Worm (Caenorhabditis elegans) whole organism, L4 larva: ENCODE results near the gene T22E5.6.
A peak's percentile ranks its signal among the peaks of the same experiment; 100 is the strongest.

ENCODE experiments used
- D1046.2 ChIP-seq: fragments of 200-800 bp; sonication (Bioruptor generic); IDR thresholded peaks from 2 replicates; pipeline ENCODE4 v1.3.6; 2022; ENCODE audit warnings: missing genetic modification characterization, missing compliant biosample characterization
- F37D6.2 ChIP-seq: sonication (generic microtip); optimal IDR thresholded peaks from 2 replicates; lab custom pipeline; 2016; ENCODE audit warnings: mild to moderate bottlenecking, missing genetic modification characterization, missing compliant biosample characterization
- T20F7.1 ChIP-seq: fragments of 200-800 bp; sonication (Bioruptor generic); optimal IDR thresholded peaks from 2 replicates; lab custom pipeline; 2018; ENCODE audit warnings: mild to moderate bottlenecking, missing genetic modification characterization, missing compliant biosample characterization
- Y105C5A.15 ChIP-seq: fragments of 200-800 bp; sonication (Bioruptor generic); IDR thresholded peaks from 2 replicates; pipeline ENCODE4 v1.3.6; 2022; ENCODE audit warnings: missing genetic modification characterization, missing compliant biosample characterization
- Y48G9A.11 ChIP-seq: fragments of 200-800 bp; sonication (Bioruptor generic); IDR thresholded peaks from 2 replicates; pipeline ENCODE4 v1.3.6; 2022; ENCODE audit warnings: missing genetic modification reagents, missing genetic modification characterization, missing compliant biosample characterization
- Y5F2A.4 ChIP-seq: fragments of 200-800 bp; sonication (Bioruptor generic); optimal IDR thresholded peaks from 2 replicates; lab custom pipeline; 2018; ENCODE audit warnings: mild to moderate bottlenecking, missing genetic modification characterization, missing compliant biosample characterization
- Y75B8A.6 ChIP-seq: fragments of 200-800 bp; sonication (Bioruptor generic); IDR thresholded peaks from 2 replicates; pipeline ENCODE4 v1.3.6; 2022; ENCODE audit warnings: missing genetic modification reagents, missing genetic modification characterization, missing compliant biosample characterization
- ZK546.5 ChIP-seq, 2 experiments: sonication (generic microtip); optimal IDR thresholded peaks; 2 replicates each; lab custom pipeline; 2017; ENCODE audit warnings: missing biosample characterization in 2 of 2, missing genetic modification characterization in 2 of 2
- arid-1 ChIP-seq: fragments of 200-800 bp; sonication (Bioruptor generic); conservative IDR thresholded peaks from 2 replicates; pipeline ENCODE4 v1.3.6; 2022; ENCODE audit warnings: missing genetic modification reagents, missing genetic modification characterization, missing compliant biosample characterization
- attf-4 ChIP-seq: sonication (generic microtip); optimal IDR thresholded peaks from 3 replicates; lab custom pipeline; 2017; ENCODE audit warnings: missing biosample characterization, missing genetic modification characterization
- ceh-28 ChIP-seq: fragments of 150-350 bp; optimal IDR thresholded peaks from 2 replicates; lab custom pipeline; 2014; ENCODE audit warnings: missing biosample characterization, missing genetic modification reagents, missing genetic modification characterization
- ceh-44 ChIP-seq: fragments of 200-800 bp; sonication (Bioruptor generic); IDR thresholded peaks from 2 replicates; pipeline ENCODE4 v1.3.6; 2022; ENCODE audit warnings: missing genetic modification reagents, missing genetic modification characterization, missing compliant biosample characterization
- ceh-62 ChIP-seq: sonication (generic microtip); optimal IDR thresholded peaks from 2 replicates; lab custom pipeline; 2017; ENCODE audit warnings: missing biosample characterization, missing genetic modification characterization
- ces-1 ChIP-seq: fragments of 150-350 bp; sonication (generic microtip); optimal IDR thresholded peaks from 4 replicates; lab custom pipeline; 2014; ENCODE audit warnings: missing biosample characterization, missing genetic modification reagents, missing genetic modification characterization
- daf-16 ChIP-seq, 3 experiments: sonication (generic microtip); optimal IDR thresholded peaks; 2 replicates each; lab custom pipeline; 2016 to 2017; ENCODE audit warnings: missing genetic modification characterization in 3 of 3, missing genetic modification reagents in 3 of 3, mild to moderate bottlenecking in 2 of 3, missing compliant biosample characterization in 2 of 3, missing biosample characterization in 1 of 3, moderate library complexity in 1 of 3
- dmd-8 ChIP-seq: fragments of 200-800 bp; sonication (Bioruptor generic); IDR thresholded peaks from 2 replicates; pipeline ENCODE4 v1.3.6; 2022; ENCODE audit warnings: missing genetic modification characterization, missing compliant biosample characterization
- dmd-9 ChIP-seq: fragments of 200-800 bp; sonication (Bioruptor generic); IDR thresholded peaks from 2 replicates; pipeline ENCODE4 v1.3.6; 2022; ENCODE audit warnings: missing genetic modification reagents, missing genetic modification characterization, missing compliant biosample characterization
- dpl-1 ChIP-seq: fragments of 150-350 bp; optimal IDR thresholded peaks from 2 replicates; lab custom pipeline; 2014; ENCODE audit warnings: missing biosample characterization, missing genetic modification reagents, missing genetic modification characterization
- duxl-1 ChIP-seq: sonication (generic microtip); optimal IDR thresholded peaks from 2 replicates; lab custom pipeline; 2016; ENCODE audit warnings: mild to moderate bottlenecking, missing genetic modification characterization, moderate library complexity, missing compliant biosample characterization; ENCODE audit not compliant: poor library complexity
- fos-1 ChIP-seq: fragments of 150-350 bp; optimal IDR thresholded peaks from 2 replicates; lab custom pipeline; 2014; ENCODE audit warnings: missing biosample characterization, missing genetic modification characterization
- hlh-30 ChIP-seq: sonication (generic microtip); optimal IDR thresholded peaks from 2 replicates; lab custom pipeline; 2017; ENCODE audit warnings: antibody characterized with exemption, mild to moderate bottlenecking, missing genetic modification characterization, missing compliant biosample characterization; ENCODE audit not compliant: insufficient read depth
- hmg-1.1 ChIP-seq: fragments of 200-800 bp; sonication (Bioruptor generic); IDR thresholded peaks from 2 replicates; pipeline ENCODE4 v1.3.6; 2022; ENCODE audit warnings: missing genetic modification reagents, missing genetic modification characterization, missing compliant biosample characterization
- jun-1 ChIP-seq: fragments of 150-350 bp; optimal IDR thresholded peaks from 2 replicates; lab custom pipeline; 2014; ENCODE audit warnings: missing biosample characterization, missing genetic modification reagents, missing genetic modification characterization
- lim-7 ChIP-seq: fragments of 200-800 bp; sonication (Bioruptor generic); IDR thresholded peaks from 2 replicates; pipeline ENCODE4 v1.3.6; 2022; ENCODE audit warnings: missing genetic modification characterization, missing compliant biosample characterization
- lin-29 ChIP-seq: fragments of 200-800 bp; sonication (Bioruptor generic); IDR thresholded peaks from 2 replicates; pipeline ENCODE4 v1.3.6; 2022; ENCODE audit warnings: missing genetic modification reagents, missing genetic modification characterization, missing compliant biosample characterization
- lin-38 ChIP-seq: fragments of 200-800 bp; sonication (Bioruptor generic); IDR thresholded peaks from 2 replicates; pipeline ENCODE4 v1.3.6; 2022; ENCODE audit warnings: missing genetic modification reagents, missing genetic modification characterization, missing compliant biosample characterization
- lin-39 ChIP-seq: fragments of 150-350 bp; optimal IDR thresholded peaks from 2 replicates; lab custom pipeline; 2014; ENCODE audit warnings: missing biosample characterization, missing genetic modification reagents, missing genetic modification characterization
- lir-3 ChIP-seq: sonication (generic microtip); optimal IDR thresholded peaks from 2 replicates; lab custom pipeline; 2016; ENCODE audit warnings: mild to moderate bottlenecking, missing genetic modification characterization, missing compliant biosample characterization
- lsy-2 ChIP-seq, 2 experiments: fragments of 150-350 bp in 1 of 2; sonication (generic microtip) in 1 of 2; optimal IDR thresholded peaks; 2 replicates each; lab custom pipeline; 2014 to 2017; ENCODE audit warnings: missing biosample characterization in 2 of 2, missing genetic modification characterization in 2 of 2
- madf-9 ChIP-seq: fragments of 200-800 bp; sonication (Bioruptor generic); conservative IDR thresholded peaks from 2 replicates; pipeline ENCODE4 v1.3.6; 2022; ENCODE audit warnings: missing genetic modification reagents, missing genetic modification characterization, missing compliant biosample characterization
- mdt-29 ChIP-seq: fragments of 200-800 bp; sonication (Bioruptor generic); IDR thresholded peaks from 2 replicates; pipeline ENCODE4 v1.3.6; 2022; ENCODE audit warnings: missing genetic modification reagents, missing genetic modification characterization, missing compliant biosample characterization
- mep-1 ChIP-seq: fragments of 150-350 bp; sonication (generic microtip); optimal IDR thresholded peaks from 3 replicates; lab custom pipeline; 2014; ENCODE audit warnings: missing biosample characterization, missing genetic modification characterization
- mxl-2 ChIP-seq: fragments of 200-800 bp; sonication (Bioruptor generic); conservative IDR thresholded peaks from 2 replicates; pipeline ENCODE4 v1.3.6; 2022; ENCODE audit warnings: missing genetic modification reagents, missing genetic modification characterization, missing compliant biosample characterization
- nhr-102 ChIP-seq: sonication (generic microtip); optimal IDR thresholded peaks from 2 replicates; lab custom pipeline; 2016; ENCODE audit warnings: mild to moderate bottlenecking, missing genetic modification characterization, moderate library complexity, missing compliant biosample characterization
- nhr-11 ChIP-seq: fragments of 150-350 bp; optimal IDR thresholded peaks from 2 replicates; lab custom pipeline; 2014; ENCODE audit warnings: missing biosample characterization, missing genetic modification characterization
- nhr-111 ChIP-seq: fragments of 200-800 bp; sonication (Bioruptor generic); optimal IDR thresholded peaks from 2 replicates; lab custom pipeline; 2018; ENCODE audit warnings: mild to moderate bottlenecking, missing genetic modification characterization, missing compliant biosample characterization
- nhr-237 ChIP-seq: sonication (generic microtip); optimal IDR thresholded peaks from 2 replicates; lab custom pipeline; 2017; ENCODE audit warnings: missing biosample characterization, missing genetic modification characterization
- nhr-28 ChIP-seq: fragments of 150-350 bp; optimal IDR thresholded peaks from 2 replicates; lab custom pipeline; 2014; ENCODE audit warnings: missing biosample characterization, missing genetic modification characterization
- nhr-41 ChIP-seq: fragments of 200-800 bp; sonication (Bioruptor generic); IDR thresholded peaks from 2 replicates; pipeline ENCODE4 v1.3.6; 2022; ENCODE audit warnings: missing genetic modification reagents, missing genetic modification characterization, missing compliant biosample characterization
- nhr-42 ChIP-seq: fragments of 200-800 bp; sonication (Bioruptor generic); IDR thresholded peaks from 2 replicates; pipeline ENCODE4 v1.3.6; 2022; ENCODE audit warnings: missing genetic modification characterization, missing compliant biosample characterization
- nhr-6 ChIP-seq: fragments of 150-350 bp; optimal IDR thresholded peaks from 2 replicates; lab custom pipeline; 2014; ENCODE audit warnings: missing biosample characterization, missing genetic modification characterization
- nhr-77 ChIP-seq: fragments of 150-350 bp; optimal IDR thresholded peaks from 2 replicates; lab custom pipeline; 2014; ENCODE audit warnings: missing biosample characterization, missing genetic modification characterization
- pha-4 ChIP-seq, 2 experiments: fragments of 150-350 bp in 1 of 2; fragments of 200-800 bp in 1 of 2; sonication (Bioruptor generic) in 1 of 2; IDR thresholded peaks in 1 of 2; optimal IDR thresholded peaks in 1 of 2; 2 replicates each; pipeline versions ENCODE4 v1.3.6 to Lab custom; 2014 to 2022; ENCODE audit warnings: missing genetic modification characterization in 2 of 2, missing genetic modification reagents in 2 of 2, missing biosample characterization in 1 of 2, missing compliant biosample characterization in 1 of 2
- rbr-2 ChIP-seq: sonication (generic microtip); optimal IDR thresholded peaks from 2 replicates; lab custom pipeline; 2016; ENCODE audit warnings: missing genotype, missing genetic modification characterization, missing compliant biosample characterization
- snpc-1.2 ChIP-seq: fragments of 200-800 bp; sonication (Bioruptor generic); IDR thresholded peaks from 2 replicates; pipeline ENCODE4 v1.3.6; 2022; ENCODE audit warnings: missing genetic modification reagents, missing genetic modification characterization, missing compliant biosample characterization
- snpc-4 ChIP-seq: fragments of 150-350 bp; optimal IDR thresholded peaks from 2 replicates; lab custom pipeline; 2014; ENCODE audit warnings: missing biosample characterization, missing genetic modification characterization
- tag-97 ChIP-seq: fragments of 200-800 bp; sonication (Bioruptor generic); IDR thresholded peaks from 2 replicates; pipeline ENCODE4 v1.3.6; 2022; ENCODE audit warnings: missing genetic modification characterization, missing compliant biosample characterization
- unc-62 ChIP-seq, 3 experiments: fragments of 150-350 bp in 1 of 3; sonication (generic microtip); optimal IDR thresholded peaks in 2 of 3; peaks in 1 of 3; 1 replicate in 1 of 3; 2 replicates in 2 of 3; lab custom pipeline; 2014 to 2017; ENCODE audit warnings: missing biosample characterization in 3 of 3, missing genetic modification characterization in 3 of 3, missing genetic modification reagents in 3 of 3, missing genotype in 1 of 3
- zfp-3 ChIP-seq: fragments of 200-800 bp; sonication (Bioruptor generic); conservative IDR thresholded peaks from 2 replicates; pipeline ENCODE4 v1.3.6; 2022; ENCODE audit warnings: missing genetic modification reagents, missing genetic modification characterization, missing compliant biosample characterization
- ztf-7 ChIP-seq: fragments of 150-350 bp; optimal IDR thresholded peaks from 2 replicates; lab custom pipeline; 2014; ENCODE audit warnings: missing biosample characterization, missing genetic modification characterization

The T22E5.6 gene

ce11 chrX:6448866-6449400, 32.7 kb upstream of the T22E5.6 start, which contains the start of gene fah-1 (continued):
- no peak for TF ChIP-seq Y48G9A.11
- no peak for TF ChIP-seq snpc-1.2 (GFP tag; lab: Robert Waterston, UW)
- no peak for TF ChIP-seq attf-4 (tag; lab: Kevin White, UChicago)
- no peak for TF ChIP-seq fos-1 (tag; lab: Kevin White, UChicago)
- TF ChIP-seq lsy-2 (tag; optimal IDR thresholded peaks at IDR 0.05; lab: Kevin White, UChicago) = no peak
- TF ChIP-seq nhr-102 = peak; percentile 59
- no peak for TF ChIP-seq arid-1
- TF ChIP-seq nhr-42 (GFP tag; lab: Robert Waterston, UW) = no peak
- no peak for TF ChIP-seq Y75B8A.6 (GFP tag; lab: Robert Waterston, UW)
- no peak for TF ChIP-seq ZK546.5 (tag; optimal IDR thresholded peaks at IDR 0.05; lab: Kevin White, UChicago)
- no peak for TF ChIP-seq lin-38 (GFP tag; lab: Robert Waterston, UW)
- TF ChIP-seq dmd-8 (GFP tag; lab: Robert Waterston, UW) = no peak
- TF ChIP-seq ceh-62 (tag; lab: Kevin White, UChicago) = no peak
- TF ChIP-seq nhr-41 (GFP tag; lab: Robert Waterston, UW) = no peak
- TF ChIP-seq snpc-4 = no peak
- TF ChIP-seq D1046.2 (GFP tag; lab: Robert Waterston, UW) = no peak
- peak; percentile 70 for TF ChIP-seq mep-1 (tag; lab: Kevin White, UChicago)
- no peak for TF ChIP-seq dmd-9 (GFP tag; lab: Robert Waterston, UW)
- no peak for TF ChIP-seq mdt-29 (GFP tag; lab: Robert Waterston, UW)
- TF ChIP-seq ces-1 (GFP tag; lab: Kevin White, UChicago) = no peak
- TF ChIP-seq lim-7 = no peak
- no peak for TF ChIP-seq daf-16 (GFP tag; optimal IDR thresholded peaks at IDR 0.05; lab: Kevin White, UChicago)
- peak; percentile 73 for TF ChIP-seq daf-16 (tag; optimal IDR thresholded peaks at IDR 0.05; lab: Kevin White, UChicago)
- peak; percentile 37 for TF ChIP-seq T20F7.1
- no peak for TF ChIP-seq unc-62 (GFP tag; optimal IDR thresholded peaks at IDR 0.05 in 1 of 2; lab: Kevin White, UChicago)
- no peak for TF ChIP-seq unc-62 (tag; optimal IDR thresholded peaks at IDR 0.05; lab: Kevin White, UChicago)
- TF ChIP-seq nhr-6 = no peak
- no peak for TF ChIP-seq jun-1
- no peak for TF ChIP-seq hmg-1.1 (GFP tag; lab: Robert Waterston, UW)
- no peak for TF ChIP-seq zfp-3 (GFP tag; lab: Robert Waterston, UW)
- no peak for TF ChIP-seq rbr-2 (tag; lab: Kevin White, UChicago)
- no peak for TF ChIP-seq nhr-11 (tag; lab: Kevin White, UChicago)
- no peak for TF ChIP-seq dpl-1 (GFP tag; lab: Kevin White, UChicago)
- TF ChIP-seq nhr-237 (tag; lab: Kevin White, UChicago) = no peak
- no peak for TF ChIP-seq nhr-111
- TF ChIP-seq nhr-28 = peak; percentile 22
- no peak for TF ChIP-seq pha-4 (GFP tag; IDR thresholded peaks at IDR 0.05; lab: Robert Waterston, UW)
- TF ChIP-seq pha-4 (tag; optimal IDR thresholded peaks at IDR 0.05; lab: Kevin White, UChicago) = no peak
- no peak for TF ChIP-seq ceh-28 (tag; lab: Kevin White, UChicago)
- no peak for TF ChIP-seq ztf-7 (tag; lab: Kevin White, UChicago)
- no peak for TF ChIP-seq madf-9 (GFP tag; lab: Robert Waterston, UW)
- TF ChIP-seq mxl-2 = no peak
- no peak for TF ChIP-seq lin-29 (GFP tag; lab: Robert Waterston, UW)
- TF ChIP-seq tag-97 = no peak
- TF ChIP-seq Y5F2A.4 (GFP tag; lab: Kevin White, UChicago) = no peak
- TF ChIP-seq hlh-30 (tag; lab: Kevin White, UChicago) = peak; percentile 68
- TF ChIP-seq F37D6.2 (tag; lab: Kevin White, UChicago) = no peak
- peak; percentile 31 for TF ChIP-seq nhr-77 (tag; lab: Kevin White, UChicago)
- TF ChIP-seq lir-3 (tag; lab: Kevin White, UChicago) = no peak
- no peak for TF ChIP-seq duxl-1
- TF ChIP-seq Y105C5A.15 (GFP tag; lab: Robert Waterston, UW) = no peak
- TF ChIP-seq lin-39 (tag; lab: Kevin White, UChicago) = no peak
- TF ChIP-seq ceh-44 = no peak
